Fruit fly (Drosophila melanogaster): ENCODE measurements around the gene phu.

Gene phu

dm6 chr3R:9459385-9460285, 35.0 kb upstream of the phu start (continued):
- TF ChIP-seq Deaf1 (tag; optimal IDR thresholded peaks at IDR 0.05) = peak; percentile 88
- TF ChIP-seq CG8359 (GFP tag; optimal IDR thresholded peaks at IDR 0.05; ENCODE audit: borderline replicate concordance) = peak; percentile 25
- TF ChIP-seq CG13123 (GFP tag; optimal IDR thresholded peaks at IDR 0.05) = no peak
- TF ChIP-seq CG4328 (GFP tag; optimal IDR thresholded peaks at IDR 0.05) = peak; percentile 80
- TF ChIP-seq CG6765 (GFP tag; optimal IDR thresholded peaks at IDR 0.05) = peak; percentile 71
- peak; percentile 78 for TF ChIP-seq CG12659 (GFP tag; optimal IDR thresholded peaks at IDR 0.05)
- TF ChIP-seq bigmax (GFP tag; optimal IDR thresholded peaks at IDR 0.05) = no peak
- TF ChIP-seq CG32767 (GFP tag; IDR thresholded peaks at IDR 0.05) = no peak; the same call in 1 of the 2 replicates
- peak; percentile 34 for TF ChIP-seq sqz (GFP tag; optimal IDR thresholded peaks at IDR 0.05)
- TF ChIP-seq amos (GFP tag; IDR thresholded peaks at IDR 0.05; ENCODE audit: partially characterized antibody) = no peak
- peak; percentile 56 for TF ChIP-seq phol (tag; optimal IDR thresholded peaks at IDR 0.05)
- peak; percentile 65 for TF ChIP-seq Hsf (GFP tag; optimal IDR thresholded peaks at IDR 0.05)
- no peak for TF ChIP-seq CG5953 (GFP tag; IDR thresholded peaks at IDR 0.05)
- no peak for TF ChIP-seq sima (GFP tag; optimal IDR thresholded peaks at IDR 0.05)
- no peak for TF ChIP-seq CG2129 (GFP tag; IDR thresholded peaks at IDR 0.05; ENCODE audit: partially characterized antibody)
- TF ChIP-seq CG31365 (tag; optimal IDR thresholded peaks at IDR 0.05) = no peak
- TF ChIP-seq CG2199 (GFP tag; IDR thresholded peaks at IDR 0.05) = no peak
- peak; percentile 72 for TF ChIP-seq NfI (GFP tag; optimal IDR thresholded peaks at IDR 0.05)
- no peak for TF ChIP-seq Doc2 (GFP tag; IDR thresholded peaks at IDR 0.05)
- TF ChIP-seq dati (GFP tag; IDR thresholded peaks at IDR 0.05) = no peak
- TF ChIP-seq grau (tag; optimal IDR thresholded peaks at IDR 0.05) = peak; percentile 81
- TF ChIP-seq CG2202 (tag; optimal IDR thresholded peaks at IDR 0.05) = no peak
- TF ChIP-seq CG3847 (GFP tag; IDR thresholded peaks at IDR 0.05) = peak; percentile 58; the same call in 1 of the 2 replicates
- TF ChIP-seq CrebB (tag; optimal IDR thresholded peaks at IDR 0.05) = peak; percentile 52
- TF ChIP-seq CG1233 (GFP tag; optimal IDR thresholded peaks at IDR 0.05) = peak; percentile 62
- TF ChIP-seq Optix (GFP tag; IDR thresholded peaks at IDR 0.05) = 0 out of 3 replicates have a peak, but pooled peaks have one; percentile 5
- no peak for TF ChIP-seq CG2889 (GFP tag; IDR thresholded peaks at IDR 0.05)
- peak; percentile 78 for TF ChIP-seq CG12769 (tag; optimal IDR thresholded peaks at IDR 0.05)
- peak; percentile 79 for TF ChIP-seq CG8924 (tag; optimal IDR thresholded peaks at IDR 0.05)
- peak; percentile 65 for TF ChIP-seq ems (GFP tag; optimal IDR thresholded peaks at IDR 0.05)
- TF ChIP-seq sd (tag; optimal IDR thresholded peaks at IDR 0.05) = no peak
- peak; percentile 74 for TF ChIP-seq CG32532 (GFP tag; IDR thresholded peaks at IDR 0.05)
- peak; percentile 1 for TF ChIP-seq CG18764 (GFP tag; optimal IDR thresholded peaks at IDR 0.05)
- TF ChIP-seq HLH3B (GFP tag; IDR thresholded peaks at IDR 0.05) = peak; percentile 57; the same call in 1 of the 2 replicates
- TF ChIP-seq sug (tag; optimal IDR thresholded peaks at IDR 0.05) = peak; percentile 87
- peak; percentile 71 for TF ChIP-seq scrt (GFP tag; optimal IDR thresholded peaks at IDR 0.05)
- peak; percentile 73 for TF ChIP-seq CG6683 (GFP tag; optimal IDR thresholded peaks at IDR 0.05)
- peak; percentile 17 for TF ChIP-seq CG16815 (GFP tag; optimal IDR thresholded peaks at IDR 0.05)
- TF ChIP-seq CG13296 (GFP tag; optimal IDR thresholded peaks at IDR 0.05) = peak; percentile 84
- 0 out of 2 replicates have a peak, but pooled peaks have one; percentile 27 for TF ChIP-seq al (GFP tag; IDR thresholded peaks at IDR 0.05)
- TF ChIP-seq CG9817 (tag; optimal IDR thresholded peaks at IDR 0.05) = peak; percentile 73
- TF ChIP-seq ac (GFP tag; optimal IDR thresholded peaks at IDR 0.05) = no peak
- TF ChIP-seq sc (optimal IDR thresholded peaks at IDR 0.05) = no peak
- peak; percentile 4 for TF ChIP-seq sc (GFP tag; optimal IDR thresholded peaks at IDR 0.05)
- TF ChIP-seq jumu (GFP tag; optimal IDR thresholded peaks at IDR 0.05) = peak; percentile 46
- TF ChIP-seq CG4282 (GFP tag; optimal IDR thresholded peaks at IDR 0.05) = no peak
- peak; percentile 73 for TF ChIP-seq CG9727 (GFP tag; optimal IDR thresholded peaks at IDR 0.05)
- TF ChIP-seq eve (GFP tag; optimal IDR thresholded peaks at IDR 0.05) = peak in 1 of 2 experiments; percentile 82
